Worm (Caenorhabditis elegans) whole organism, early embryonic: ENCODE results near the gene clec-149.

ENCODE experiments used
- B0310.2 ChIP-seq: sonication (generic microtip); optimal IDR thresholded peaks from 2 replicates; lab custom pipeline; 2016; ENCODE audit warnings: mild to moderate bottlenecking, missing genetic modification characterization, missing compliant biosample characterization
- F13C5.2 ChIP-seq: sonication (generic microtip); optimal IDR thresholded peaks from 2 replicates; lab custom pipeline; 2017; ENCODE audit warnings: mild to moderate bottlenecking, missing genetic modification characterization, inconsistent platforms, missing compliant biosample characterization
- aly-1 ChIP-seq: sonication (generic microtip); optimal IDR thresholded peaks from 2 replicates; lab custom pipeline; 2016; ENCODE audit warnings: missing genetic modification characterization, missing compliant biosample characterization
- ama-1 ChIP-seq: fragments of 150-350 bp; optimal IDR thresholded peaks from 2 replicates; lab custom pipeline; 2014
- ceh-13 ChIP-seq: fragments of 200-800 bp; sonication (Bioruptor generic); optimal IDR thresholded peaks from 2 replicates; lab custom pipeline; 2018; ENCODE audit warnings: mild to moderate bottlenecking, missing genetic modification characterization, missing compliant biosample characterization
- ceh-36 ChIP-seq: sonication (generic microtip); optimal IDR thresholded peaks from 2 replicates; lab custom pipeline; 2016; ENCODE audit warnings: missing genetic modification characterization, inconsistent platforms, missing compliant biosample characterization
- ets-7 ChIP-seq: sonication (generic microtip); optimal IDR thresholded peaks from 2 replicates; lab custom pipeline; 2016; ENCODE audit warnings: missing genotype, missing genetic modification characterization, missing compliant biosample characterization
- flt-1 ChIP-seq: fragments of 200-800 bp; sonication (Bioruptor generic); IDR thresholded peaks from 2 replicates; pipeline ENCODE4 v1.3.6; 2022; ENCODE audit warnings: missing genetic modification characterization, missing compliant biosample characterization
- hmbx-1 ChIP-seq: sonication (generic microtip); optimal IDR thresholded peaks from 2 replicates; lab custom pipeline; 2016; ENCODE audit warnings: mild to moderate bottlenecking, missing genetic modification characterization, missing compliant biosample characterization
- hmg-4 ChIP-seq: fragments of 200-800 bp; sonication (Bioruptor generic); optimal IDR thresholded peaks from 2 replicates; lab custom pipeline; 2018; ENCODE audit warnings: mild to moderate bottlenecking, missing genetic modification characterization, missing compliant biosample characterization
- hnd-1 ChIP-seq: sonication (generic microtip); optimal IDR thresholded peaks from 2 replicates; lab custom pipeline; 2016; ENCODE audit warnings: missing genetic modification characterization, missing compliant biosample characterization
- pes-1 ChIP-seq: fragments of 200-800 bp; sonication (Bioruptor generic); IDR thresholded peaks from 2 replicates; pipeline ENCODE4 v1.3.6; 2022; ENCODE audit warnings: missing genetic modification reagents, missing genetic modification characterization, missing compliant biosample characterization
- scrt-1 ChIP-seq: fragments of 200-800 bp; sonication (Bioruptor generic); IDR thresholded peaks from 2 replicates; pipeline ENCODE4 v1.3.6; 2022; ENCODE audit warnings: missing genetic modification characterization, missing compliant biosample characterization
- sea-1 ChIP-seq: fragments of 200-800 bp; sonication (Bioruptor generic); conservative IDR thresholded peaks from 2 replicates; pipeline ENCODE4 v1.3.6; 2022; ENCODE audit warnings: missing genetic modification characterization, missing compliant biosample characterization
- tbx-11 ChIP-seq: fragments of 200-800 bp; sonication (Bioruptor generic); IDR thresholded peaks from 2 replicates; pipeline ENCODE4 v1.3.6; 2022; ENCODE audit warnings: missing genetic modification characterization, missing compliant biosample characterization
- tbx-37 ChIP-seq: fragments of 200-800 bp; sonication (Bioruptor generic); conservative IDR thresholded peaks from 2 replicates; pipeline ENCODE4 v1.3.6; 2022; ENCODE audit warnings: missing genetic modification reagents, missing genetic modification characterization, missing compliant biosample characterization
- tra-4 ChIP-seq: sonication (generic microtip); optimal IDR thresholded peaks from 2 replicates; lab custom pipeline; 2017; ENCODE audit warnings: missing genetic modification characterization, missing compliant biosample characterization

clec-149 gene

DNA sequence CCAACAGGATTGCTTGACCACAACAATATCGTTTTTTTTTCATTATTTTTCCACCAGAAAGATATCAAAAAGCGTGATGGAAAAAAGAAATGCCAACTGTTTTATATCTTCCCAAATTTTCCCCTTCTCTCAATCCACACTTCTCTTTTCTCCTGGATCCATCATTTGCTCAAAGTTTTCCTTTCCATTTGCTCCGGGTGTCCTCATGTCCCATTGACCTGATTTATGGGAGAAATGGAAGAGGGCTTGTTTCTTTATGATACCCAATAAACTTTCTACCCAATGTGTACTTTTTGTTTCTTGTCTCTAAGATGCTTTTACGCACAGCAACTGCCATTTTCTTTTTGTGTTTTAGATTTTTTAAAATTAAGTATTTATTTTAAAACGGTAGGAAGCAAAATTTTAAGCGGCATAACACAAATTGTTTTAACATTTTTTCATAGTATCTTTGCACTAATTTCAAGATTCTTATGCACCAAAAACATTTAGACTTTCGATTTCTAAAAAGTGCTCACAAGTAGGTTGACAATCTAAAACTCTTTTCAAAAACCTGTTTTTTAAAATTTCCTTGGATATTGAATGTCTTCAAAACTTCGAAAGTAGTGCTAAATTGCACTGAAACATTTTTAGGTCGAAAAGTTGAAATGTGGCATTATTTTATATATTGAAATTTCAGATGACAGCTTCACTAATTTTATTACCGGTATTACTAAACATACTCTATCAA lies at the start of gene clec-149:
Gene clec-149, plus strand, starts transcription at position 677 of the 727 bp plus-strand sequence.
- no peak for TF ChIP-seq scrt-1 (GFP tag; lab: Robert Waterston, UW)
- TF ChIP-seq hnd-1 (tag; lab: Kevin White, UChicago): no peak
- TF ChIP-seq aly-1 (tag; lab: Kevin White, UChicago): no peak
- TF ChIP-seq sea-1: no peak

DNA sequence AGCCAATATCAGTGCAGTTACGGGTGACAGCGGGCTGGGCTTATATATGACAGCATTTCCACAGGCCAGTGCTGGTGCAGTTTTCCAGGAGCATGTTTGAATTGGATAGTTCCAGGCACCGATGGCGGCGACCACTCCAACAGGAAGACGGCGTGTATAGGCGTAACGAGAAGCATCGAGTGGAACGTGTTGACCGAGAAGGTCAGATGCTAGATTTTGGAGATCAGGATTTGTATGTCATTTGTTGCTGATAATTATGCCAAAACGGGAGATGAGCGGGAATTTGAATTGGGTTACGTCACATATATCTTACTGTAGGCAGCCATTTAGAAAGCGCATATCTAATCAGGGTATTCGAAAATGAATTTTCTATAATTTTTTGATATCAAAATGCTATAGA lies 47.6 kb upstream of the clec-149 start:
- TF ChIP-seq flt-1 (no peak), tbx-11 (GFP tag; lab: Robert Waterston, UW) (no peak), scrt-1 (GFP tag; lab: Robert Waterston, UW) (no peak), sea-1 (no peak), ceh-36 (tag; lab: Kevin White, UChicago) (no peak), ets-7 (no peak), pes-1 (GFP tag; lab: Robert Waterston, UW) (no peak), ceh-13 (GFP tag; lab: Kevin White, UChicago) (no peak), B0310.2 (no peak), tra-4 (tag; lab: Kevin White, UChicago) (no peak), hmg-4 (no peak), hnd-1 (tag; lab: Kevin White, UChicago) (no peak), F13C5.2 (no peak), ama-1 (no peak), tbx-37 (GFP tag; lab: Robert Waterston, UW) (no peak), hmbx-1 (tag; lab: Kevin White, UChicago) (no peak)

DNA sequence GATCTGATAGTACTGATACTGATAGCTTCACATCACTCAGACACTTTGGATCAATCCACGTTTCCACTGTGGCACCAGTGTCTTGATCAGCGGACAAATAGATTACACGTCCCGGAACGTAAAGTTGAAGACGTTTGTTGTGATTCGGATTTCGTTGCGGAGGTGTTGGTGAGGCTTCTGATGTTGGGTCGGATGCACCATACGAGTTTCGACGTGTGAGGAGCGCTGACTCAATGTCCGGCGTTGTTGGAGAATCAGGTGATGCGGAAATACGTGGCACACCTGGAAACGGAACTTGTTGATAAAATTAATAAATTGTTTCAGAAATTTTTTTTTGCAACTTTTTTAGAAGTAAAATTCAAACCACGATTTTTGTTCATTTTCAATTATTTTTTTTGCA lies 44.3 kb upstream of the clec-149 start, which contains the start of gene alh-11:
Gene alh-11, minus strand, starts transcription at position 101 of the 400 bp plus-strand sequence.
- TF ChIP-seq ceh-36 (tag; lab: Kevin White, UChicago) (no peak), tbx-37 (GFP tag; lab: Robert Waterston, UW) (no peak), sea-1 (no peak), ceh-13 (GFP tag; lab: Kevin White, UChicago) (no peak), hnd-1 (tag; lab: Kevin White, UChicago) (no peak), scrt-1 (GFP tag; lab: Robert Waterston, UW) (no peak), ama-1 (no peak), hmg-4 (no peak), pes-1 (GFP tag; lab: Robert Waterston, UW) (no peak), hmbx-1 (tag; lab: Kevin White, UChicago) (no peak), F13C5.2 (no peak), tra-4 (tag; lab: Kevin White, UChicago) (no peak), B0310.2 (no peak), ets-7 (no peak), aly-1 (tag; lab: Kevin White, UChicago) (no peak), flt-1 (no peak)

DNA sequence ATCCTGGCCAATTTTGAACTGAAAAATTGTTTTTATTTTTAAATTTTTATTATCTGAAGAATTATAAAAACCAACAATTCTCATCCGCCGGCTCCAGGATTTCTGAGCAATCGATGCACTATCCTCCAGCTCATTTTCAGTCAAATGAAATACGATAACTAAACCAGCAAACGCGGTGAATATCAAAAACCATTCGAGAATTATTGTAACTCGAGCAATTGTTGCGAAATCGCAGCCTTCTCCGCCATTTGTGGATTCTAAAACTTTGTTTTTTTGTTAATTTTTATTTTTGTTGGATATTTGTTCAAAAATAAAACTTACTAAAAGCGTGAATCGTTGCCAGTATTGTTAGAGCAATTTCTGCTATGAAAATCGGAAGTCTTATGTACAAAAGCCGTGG lies 40.5 kb upstream of the clec-149 start:
- TF ChIP-seq F13C5.2 (no peak), tra-4 (tag; lab: Kevin White, UChicago) (no peak), hmg-4 (no peak), ets-7 (no peak), ceh-36 (tag; lab: Kevin White, UChicago) (no peak), tbx-37 (GFP tag; lab: Robert Waterston, UW) (no peak), ceh-13 (GFP tag; lab: Kevin White, UChicago) (no peak), aly-1 (tag; lab: Kevin White, UChicago) (no peak), B0310.2 (no peak), flt-1 (no peak), scrt-1 (GFP tag; lab: Robert Waterston, UW) (no peak), hmbx-1 (tag; lab: Kevin White, UChicago) (no peak), pes-1 (GFP tag; lab: Robert Waterston, UW) (no peak), tbx-11 (GFP tag; lab: Robert Waterston, UW) (no peak), sea-1 (no peak), hnd-1 (tag; lab: Kevin White, UChicago) (no peak), ama-1 (no peak)

DNA sequence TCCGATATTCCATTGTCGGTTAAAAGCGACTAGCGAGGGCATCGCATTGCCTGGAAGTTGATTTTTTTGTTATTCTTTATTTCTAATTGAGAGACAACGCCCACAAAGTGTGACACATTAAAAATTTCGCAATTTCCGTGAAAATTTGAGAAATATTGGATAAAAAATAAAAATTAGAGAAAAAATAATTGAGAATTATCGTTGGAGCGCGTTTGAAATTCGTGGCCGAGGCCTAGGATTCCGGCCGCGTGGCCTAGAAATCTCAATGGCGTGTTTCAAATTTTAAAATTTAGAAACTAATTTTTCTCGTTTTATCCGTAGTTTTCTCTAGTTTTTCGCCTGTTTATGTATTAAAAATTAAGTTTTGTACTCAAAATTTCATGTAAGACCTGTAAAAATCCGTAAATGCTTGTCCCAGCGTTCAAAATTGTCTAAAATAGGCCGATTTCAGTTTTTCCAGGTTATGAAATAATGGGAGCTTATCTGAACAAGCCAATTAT lies 39.7 kb upstream of the clec-149 start, which contains the start of the genes dagl-2 and ppm-1.G:
Gene dagl-2, minus strand, starts transcription at position 52 of the 500 bp plus-strand sequence.
Gene ppm-1.G, plus strand, starts transcription at position 450 of the 500 bp plus-strand sequence.
- no peak for TF ChIP-seq tra-4 (tag; lab: Kevin White, UChicago)
- no peak for TF ChIP-seq sea-1
- no peak for TF ChIP-seq ets-7
- no peak for TF ChIP-seq B0310.2
- no peak for TF ChIP-seq hmg-4
- no peak for TF ChIP-seq ama-1
- peak; percentile 48; the same call in 1 of the 2 replicates for TF ChIP-seq tbx-37 (GFP tag; lab: Robert Waterston, UW)
- TF ChIP-seq ceh-13 (GFP tag; lab: Kevin White, UChicago): no peak
- TF ChIP-seq scrt-1 (GFP tag; lab: Robert Waterston, UW): no peak
- no peak for TF ChIP-seq tbx-11 (GFP tag; lab: Robert Waterston, UW)
- TF ChIP-seq ceh-36 (tag; lab: Kevin White, UChicago): no peak
- TF ChIP-seq hnd-1 (tag; lab: Kevin White, UChicago): no peak
- TF ChIP-seq F13C5.2: peak; percentile 33
- no peak for TF ChIP-seq hmbx-1 (tag; lab: Kevin White, UChicago)
- TF ChIP-seq aly-1 (tag; lab: Kevin White, UChicago): no peak
- no peak for TF ChIP-seq flt-1
- peak; percentile 64; the same call in 1 of the 2 replicates for TF ChIP-seq pes-1 (GFP tag; lab: Robert Waterston, UW)

DNA sequence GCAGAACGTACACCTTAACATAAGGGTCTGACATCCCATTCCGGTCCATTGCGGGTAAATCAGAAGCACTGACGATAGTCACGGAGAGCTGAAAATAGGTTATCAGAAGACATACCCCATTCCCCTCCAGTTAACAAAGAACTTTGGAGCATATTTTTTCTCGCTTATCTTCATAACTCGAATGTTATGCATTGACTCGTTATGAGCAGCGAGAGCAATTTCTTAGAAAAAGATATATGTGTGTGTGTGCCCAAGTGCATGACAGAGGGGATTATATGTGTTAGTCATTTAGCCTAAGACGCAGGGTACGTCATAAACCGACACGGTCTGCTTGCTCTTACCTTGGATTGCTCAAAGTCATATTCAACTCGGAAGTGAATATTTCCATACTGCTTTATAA lies 33.4 kb upstream of the clec-149 start:
- TF ChIP-seq B0310.2 (no peak), tbx-11 (GFP tag; lab: Robert Waterston, UW) (no peak), flt-1 (no peak), pes-1 (GFP tag; lab: Robert Waterston, UW) (no peak), ceh-13 (GFP tag; lab: Kevin White, UChicago) (no peak), scrt-1 (GFP tag; lab: Robert Waterston, UW) (no peak), ceh-36 (tag; lab: Kevin White, UChicago) (no peak), hmg-4 (no peak), sea-1 (no peak), hnd-1 (tag; lab: Kevin White, UChicago) (no peak), aly-1 (tag; lab: Kevin White, UChicago) (no peak), tbx-37 (GFP tag; lab: Robert Waterston, UW) (no peak), F13C5.2 (no peak)
